Fruit fly (Drosophila melanogaster) whole organism, embryonic: ENCODE data around the gene nst.

Source experiments
- CG10274 ChIP-seq: fragments of 200-800 bp; sonication (Bioruptor generic); optimal IDR thresholded peaks from 3 replicates; lab custom pipeline; 2017; ENCODE audit warnings: missing biosample characterization, mild to moderate bottlenecking, missing genetic modification characterization
- CG10979 ChIP-seq: fragments of 200-800 bp; sonication (Bioruptor generic); optimal IDR thresholded peaks from 2 replicates; lab custom pipeline; 2018; ENCODE audit warnings: missing biosample characterization, mild to moderate bottlenecking, missing genetic modification characterization, moderate library complexity
- CG13287 ChIP-seq: fragments of 200-800 bp; sonication (Bioruptor generic); IDR thresholded peaks from 2 replicates; pipeline ENCODE4 v1.3.6; 2022; ENCODE audit warnings: missing biosample characterization, missing genetic modification characterization; ENCODE audit not compliant: partially characterized antibody
- CG14014 ChIP-seq: fragments of 200-800 bp; sonication (Bioruptor generic); IDR thresholded peaks from 2 replicates; pipeline ENCODE4 v1.3.6; 2022; ENCODE audit warnings: missing biosample characterization, missing genetic modification characterization
- CG14050 ChIP-seq: fragments of 200-800 bp; sonication (Bioruptor generic); IDR thresholded peaks from 3 replicates; pipeline ENCODE4 v1.3.6; 2022; ENCODE audit warnings: missing biosample characterization, missing genetic modification characterization
- CG14860 ChIP-seq: fragments of 200-800 bp; sonication (Bioruptor generic); IDR thresholded peaks from 3 replicates; pipeline ENCODE4 v1.3.6; 2022; ENCODE audit warnings: missing biosample characterization, missing genetic modification characterization; ENCODE audit not compliant: partially characterized antibody
- CG1602 ChIP-seq: fragments of 200-800 bp; sonication (Bioruptor generic); optimal IDR thresholded peaks from 3 replicates; lab custom pipeline; 2016; ENCODE audit warnings: missing biosample characterization, missing genetic modification characterization
- CG1603 ChIP-seq: fragments of 200-800 bp; sonication (Bioruptor generic); optimal IDR thresholded peaks from 2 replicates; lab custom pipeline; 2019; ENCODE audit warnings: missing biosample characterization, mild to moderate bottlenecking, missing genetic modification characterization, moderate library complexity
- CG1647 ChIP-seq: fragments of 200-800 bp; sonication (Bioruptor generic); optimal IDR thresholded peaks from 3 replicates; lab custom pipeline; 2016; ENCODE audit warnings: missing biosample characterization, missing genetic modification characterization
- CG17186 ChIP-seq: fragments of 200-800 bp; sonication (Bioruptor generic); optimal IDR thresholded peaks from 3 replicates; lab custom pipeline; 2017; ENCODE audit warnings: missing biosample characterization, missing genetic modification reagents, missing genetic modification characterization
- CG17829 ChIP-seq: fragments of 200-800 bp; optimal IDR thresholded peaks from 2 replicates; lab custom pipeline; 2019; ENCODE audit warnings: missing biosample characterization, mild to moderate bottlenecking, missing genetic modification characterization, moderate library complexity
- CG18619 ChIP-seq: fragments of 200-800 bp; sonication (Bioruptor generic); optimal IDR thresholded peaks from 3 replicates; lab custom pipeline; 2017; ENCODE audit warnings: missing biosample characterization, mild to moderate bottlenecking, missing genetic modification characterization
- CG3407 ChIP-seq: fragments of 200-800 bp; sonication (Bioruptor generic); optimal IDR thresholded peaks from 2 replicates; lab custom pipeline; 2018; ENCODE audit warnings: missing biosample characterization, mild to moderate bottlenecking, missing genetic modification characterization
- CG34422 ChIP-seq: fragments of 200-800 bp; sonication (Bioruptor generic); IDR thresholded peaks from 3 replicates; pipeline ENCODE4 v1.3.6; 2022; ENCODE audit warnings: missing biosample characterization, missing genetic modification characterization
- CG3838 ChIP-seq: fragments of 200-800 bp; sonication (Bioruptor generic); optimal IDR thresholded peaks from 3 replicates; lab custom pipeline; 2016; ENCODE audit warnings: missing biosample characterization, missing genetic modification characterization
- CG4404 ChIP-seq: fragments of 200-800 bp; sonication (Bioruptor generic); IDR thresholded peaks from 2 replicates; pipeline ENCODE4 v1.3.6; 2022; ENCODE audit warnings: missing biosample characterization, missing genetic modification characterization
- CG4617 ChIP-seq: fragments of 200-800 bp; sonication (Bioruptor generic); optimal IDR thresholded peaks from 3 replicates; lab custom pipeline; 2016; ENCODE audit warnings: missing biosample characterization, missing genetic modification characterization, borderline replicate concordance
- CG9437 ChIP-seq: fragments of 200-800 bp; sonication (Bioruptor generic); optimal IDR thresholded peaks from 2 replicates; lab custom pipeline; 2018; ENCODE audit warnings: missing biosample characterization, mild to moderate bottlenecking, missing genetic modification characterization
- Dad ChIP-seq: fragments of 200-800 bp; sonication (Bioruptor generic); optimal IDR thresholded peaks from 3 replicates; lab custom pipeline; 2016; ENCODE audit warnings: missing biosample characterization, missing genetic modification characterization
- Dfd ChIP-seq, 2 experiments: fragments of >200 bp; optimal IDR thresholded peaks; 2 replicates each; lab custom pipeline; 2017; ENCODE audit warnings: missing biosample characterization in 2 of 2, missing genetic modification characterization in 2 of 2
- Gug ChIP-seq: fragments of 200-800 bp; sonication (Bioruptor generic); IDR thresholded peaks from 4 replicates; pipeline ENCODE4 v1.3.6; 2022; ENCODE audit warnings: missing biosample characterization, missing genetic modification characterization
- Hr3 ChIP-seq: fragments of 200-800 bp; sonication (Bioruptor generic); optimal IDR thresholded peaks from 3 replicates; lab custom pipeline; 2016; ENCODE audit warnings: missing biosample characterization, missing genetic modification characterization
- Hr78 ChIP-seq, 2 experiments: fragments of 200-800 bp in 1 of 2; fragments of >200 bp in 1 of 2; sonication (Bioruptor generic) in 1 of 2; optimal IDR thresholded peaks; 2 replicates each; lab custom pipeline; 2017 to 2019; ENCODE audit warnings: missing biosample characterization in 2 of 2, missing genetic modification characterization in 2 of 2, mild to moderate bottlenecking in 1 of 2, moderate library complexity in 1 of 2
- Hsf ChIP-seq: fragments of 200-800 bp; sonication (Bioruptor generic); optimal IDR thresholded peaks from 3 replicates; lab custom pipeline; 2016; ENCODE audit warnings: missing biosample characterization, missing genetic modification characterization
- Mes4 ChIP-seq: fragments of 200-800 bp; sonication (Bioruptor generic); optimal IDR thresholded peaks from 2 replicates; lab custom pipeline; 2016; ENCODE audit warnings: missing biosample characterization, missing genetic modification characterization
- NC2α ChIP-seq: fragments of 200-800 bp; sonication (Bioruptor generic); optimal IDR thresholded peaks from 2 replicates; lab custom pipeline; 2016; ENCODE audit warnings: missing biosample characterization, missing genetic modification characterization
- Ravus ChIP-seq: fragments of 200-800 bp; sonication (Bioruptor generic); IDR thresholded peaks from 2 replicates; pipeline ENCODE4 v1.3.6; 2022; ENCODE audit warnings: missing biosample characterization, missing genetic modification characterization
- Scr ChIP-seq: fragments of 200-800 bp; sonication (Bioruptor generic); IDR thresholded peaks from 2 replicates; pipeline ENCODE4 v1.3.6; 2022; ENCODE audit warnings: missing biosample characterization, missing genetic modification characterization; ENCODE audit not compliant: partially characterized antibody
- Ssrp ChIP-seq: fragments of 200-800 bp; sonication (Bioruptor generic); optimal IDR thresholded peaks from 2 replicates; lab custom pipeline; 2018; ENCODE audit warnings: missing biosample characterization, mild to moderate bottlenecking, missing genetic modification characterization, moderate library complexity
- Stat92E ChIP-seq, 3 experiments: fragments of >200 bp in 2 of 3; fragments of 200-800 bp in 1 of 3; sonication (Bioruptor generic) in 1 of 3; optimal IDR thresholded peaks; 2 replicates each; lab custom pipeline; 2017 to 2019; ENCODE audit warnings: missing biosample characterization in 3 of 3, missing genetic modification characterization in 3 of 3, mild to moderate bottlenecking in 1 of 3, moderate library complexity in 1 of 3
- Taf1 ChIP-seq: fragments of 200-800 bp; sonication (Bioruptor generic); IDR thresholded peaks from 2 replicates; pipeline ENCODE4 v1.3.6; 2022; ENCODE audit warnings: missing biosample characterization, missing genetic modification characterization
- br ChIP-seq: fragments of >200 bp; optimal IDR thresholded peaks from 2 replicates; lab custom pipeline; 2017
- crc ChIP-seq: fragments of 200-800 bp; sonication (Bioruptor generic); optimal IDR thresholded peaks from 2 replicates; lab custom pipeline; 2016; ENCODE audit warnings: missing biosample characterization, missing genetic modification characterization
- da ChIP-seq: fragments of 200-800 bp; sonication (Bioruptor generic); optimal IDR thresholded peaks from 2 replicates; lab custom pipeline; 2016; ENCODE audit warnings: missing biosample characterization, missing genetic modification characterization
- ems ChIP-seq: fragments of 200-800 bp; sonication (Bioruptor generic); optimal IDR thresholded peaks from 3 replicates; lab custom pipeline; 2016; ENCODE audit warnings: missing biosample characterization, missing genetic modification characterization
- eyg ChIP-seq: fragments of 200-800 bp; sonication (Bioruptor generic); optimal IDR thresholded peaks from 3 replicates; lab custom pipeline; 2016; ENCODE audit warnings: missing biosample characterization, missing genetic modification characterization
- hb ChIP-seq: fragments of 200-800 bp; sonication (Bioruptor generic); IDR thresholded peaks from 3 replicates; pipeline ENCODE4 v1.3.6; 2022; ENCODE audit warnings: missing biosample characterization, missing genetic modification characterization; ENCODE audit not compliant: partially characterized antibody
- kni ChIP-seq: fragments of 200-800 bp; sonication (Bioruptor generic); optimal IDR thresholded peaks from 3 replicates; lab custom pipeline; 2017; ENCODE audit warnings: mild to moderate bottlenecking, missing biosample characterization, missing genetic modification reagents, missing genetic modification characterization
- lilli ChIP-seq: fragments of 200-800 bp; sonication (Bioruptor generic); optimal IDR thresholded peaks from 3 replicates; lab custom pipeline; 2016; ENCODE audit warnings: missing biosample characterization, missing genetic modification characterization
- lola ChIP-seq, 3 experiments: fragments of >200 bp in 2 of 3; fragments of 200-800 bp in 1 of 3; sonication (Bioruptor generic) in 1 of 3; optimal IDR thresholded peaks; 2 replicates each; lab custom pipeline; 2017 to 2019; ENCODE audit warnings: missing biosample characterization in 3 of 3, missing genetic modification characterization in 3 of 3, mild to moderate bottlenecking in 1 of 3, moderate library complexity in 1 of 3
- mirr ChIP-seq: fragments of 200-800 bp; sonication (Bioruptor generic); optimal IDR thresholded peaks from 3 replicates; lab custom pipeline; 2018; ENCODE audit warnings: missing biosample characterization, mild to moderate bottlenecking, missing genetic modification characterization
- mld ChIP-seq: fragments of 200-800 bp; sonication (Bioruptor generic); IDR thresholded peaks from 3 replicates; pipeline ENCODE4 v1.3.6; 2022; ENCODE audit warnings: missing biosample characterization, missing genetic modification characterization; ENCODE audit not compliant: partially characterized antibody
- nmo ChIP-seq: fragments of 200-800 bp; sonication (Bioruptor generic); optimal IDR thresholded peaks from 2 replicates; lab custom pipeline; 2018; ENCODE audit warnings: missing biosample characterization, mild to moderate bottlenecking, missing genetic modification characterization, moderate library complexity
- oc ChIP-seq: fragments of 200-800 bp; sonication (Bioruptor generic); optimal IDR thresholded peaks from 2 replicates; lab custom pipeline; 2018; ENCODE audit warnings: missing biosample characterization, mild to moderate bottlenecking, missing genetic modification characterization, moderate library complexity
- otp ChIP-seq: fragments of 200-800 bp; sonication (Bioruptor generic); IDR thresholded peaks from 3 replicates; pipeline ENCODE4, ENCODE4 v1.3.6; 2022; ENCODE audit warnings: missing biosample characterization, missing genetic modification characterization
- pan ChIP-seq, 4 experiments: fragments of >200 bp in 3 of 4; fragments of 200-800 bp in 1 of 4; sonication (Bioruptor generic) in 1 of 4; optimal IDR thresholded peaks in 3 of 4; IDR thresholded peaks in 1 of 4; 2 replicates each; pipeline versions ENCODE4 v1.3.6 to Lab custom; 2017 to 2022; ENCODE audit warnings: missing biosample characterization in 2 of 4, missing genetic modification characterization in 2 of 4, mixed read lengths in 1 of 4
- pb ChIP-seq: fragments of 200-800 bp; sonication (Bioruptor generic); optimal IDR thresholded peaks from 3 replicates; lab custom pipeline; 2016; ENCODE audit warnings: missing biosample characterization, missing genetic modification characterization
- ranshi ChIP-seq: fragments of 200-800 bp; sonication (Bioruptor generic); IDR thresholded peaks from 2 replicates; pipeline ENCODE4 v1.3.6; 2022; ENCODE audit warnings: missing biosample characterization, missing genetic modification characterization
- slou ChIP-seq: fragments of 200-800 bp; sonication (Bioruptor generic); optimal IDR thresholded peaks from 3 replicates; lab custom pipeline; 2016; ENCODE audit warnings: missing biosample characterization, missing genetic modification characterization
- tx ChIP-seq: fragments of 200-800 bp; sonication (Bioruptor generic); optimal IDR thresholded peaks from 2 replicates; lab custom pipeline; 2016; ENCODE audit warnings: missing biosample characterization, missing genetic modification characterization

nst gene

dm6 chr3L:12572366-12572765 is 42.4 kb upstream of the nst start, which contains the start of gene sowah (continued):
- TF ChIP-seq lola (GFP tag; optimal IDR thresholded peaks at IDR 0.05; lab: Kevin White, UChicago) (peak in 1 of 3 experiments; percentile 3), nmo (peak; percentile 68), mld (GFP tag; lab: Robert Waterston, UW) (no peak), Stat92E (GFP tag; optimal IDR thresholded peaks at IDR 0.05; lab: Kevin White, UChicago) (no peak), CG1602 (GFP tag; lab: Kevin White, UChicago) (peak; percentile 21), CG14050 (peak; percentile 12; the same call in 1 of the 3 replicates), oc (tag; lab: Kevin White, UChicago) (peak; percentile 40), CG17186 (peak; percentile 64), br (lab: Kevin White, UChicago) (no peak), da (peak; percentile 20), pb (GFP tag; lab: Kevin White, UChicago) (peak; percentile 34), lilli (GFP tag; lab: Kevin White, UChicago) (peak; percentile 39), Hr3 (GFP tag; lab: Kevin White, UChicago) (peak; percentile 24), CG18619 (GFP tag; lab: Kevin White, UChicago) (peak; percentile 23), CG14014 (GFP tag; lab: Robert Waterston, UW) (no peak; the same call in 1 of the 2 replicates), CG17829 (peak; percentile 51), CG1647 (GFP tag; lab: Kevin White, UChicago) (peak; percentile 16), CG10979 (peak; percentile 36), Dad (GFP tag; lab: Kevin White, UChicago) (peak; percentile 19), NC2α (GFP tag; lab: Kevin White, UChicago) (no peak), Ssrp (peak; percentile 32), mirr (GFP tag; lab: Kevin White, UChicago) (no peak), CG1603 (tag; lab: Kevin White, UChicago) (peak; percentile 76), Scr (GFP tag; lab: Robert Waterston, UW) (peak; percentile 38; the same call in 1 of the 2 replicates), CG10274 (GFP tag; lab: Kevin White, UChicago) (no peak), Gug (GFP tag; lab: Robert Waterston, UW) (peak; percentile 74), Dfd (GFP tag; optimal IDR thresholded peaks at IDR 0.05; lab: Kevin White, UChicago) (no peak), CG13287 (GFP tag; lab: Robert Waterston, UW) (peak; percentile 43; the same call in 1 of the 2 replicates), eyg (no peak), crc (GFP tag; lab: Kevin White, UChicago) (no peak), pan (optimal IDR thresholded peaks at IDR 0.05; lab: Kevin White, UChicago) (no peak), pan (GFP tag; optimal IDR thresholded peaks at IDR 0.05 in 1 of 2, IDR thresholded peaks at IDR 0.05 in 1 of 2) (no peak), CG4617 (peak; percentile 99), CG34422 (peak; percentile 68), Hr78 (GFP tag; optimal IDR thresholded peaks at IDR 0.05; lab: Kevin White, UChicago) (no peak), Mes4 (no peak), ranshi (GFP tag; lab: Robert Waterston, UW) (no peak), CG3407 (GFP tag; lab: Kevin White, UChicago) (no peak), CG3838 (peak; percentile 94), CG14860 (no peak), Taf1 (no peak), otp (GFP tag; lab: Robert Waterston, UW) (0 out of 3 replicates have a peak, but pooled peaks have one; percentile 49), kni (GFP tag; lab: Kevin White, UChicago) (no peak), Hsf (GFP tag; lab: Kevin White, UChicago) (peak; percentile 53), hb (no peak), slou (GFP tag; lab: Kevin White, UChicago) (no peak), CG4404 (GFP tag; lab: Robert Waterston, UW) (no peak), ems (peak; percentile 31), tx (GFP tag; lab: Kevin White, UChicago) (no peak), Ravus (GFP tag; lab: Robert Waterston, UW) (no peak), CG9437 (GFP tag; lab: Kevin White, UChicago) (no peak)
